Worm (Caenorhabditis elegans): Measurements from ENCODE around the gene shc-2.

The shc-2 gene

ce11 chrII:4937743-4938142 is 31.2 kb upstream of the shc-2 start, which contains the start of gene ZK546.4:
TSS of gene ZK546.4 (plus strand) at chrII:4938043.
- no peak for TF ChIP-seq alr-1 (tag; optimal IDR thresholded peaks at IDR 0.05; ENCODE audit: borderline replicate concordance)
- TF ChIP-seq grh-1 (GFP tag; IDR thresholded peaks at IDR 0.05) = no peak
- TF ChIP-seq hpl-2 (GFP tag; optimal IDR thresholded peaks at IDR 0.05) = no peak
- no peak for TF ChIP-seq unc-86 (tag; optimal IDR thresholded peaks at IDR 0.05)
- no peak for TF ChIP-seq aly-2 (tag; optimal IDR thresholded peaks at IDR 0.05)
- no peak for TF ChIP-seq ceh-8 (GFP tag; optimal IDR thresholded peaks at IDR 0.05)
- TF ChIP-seq ceh-63 (GFP tag; optimal IDR thresholded peaks at IDR 0.05) = no peak
- no peak for TF ChIP-seq hlh-4 (tag; optimal IDR thresholded peaks at IDR 0.05)
- no peak for TF ChIP-seq C16A3.4 (tag; optimal IDR thresholded peaks at IDR 0.05)
- TF ChIP-seq ceh-82 (tag; optimal IDR thresholded peaks at IDR 0.05) = no peak
- no peak for TF ChIP-seq mep-1 (tag; optimal IDR thresholded peaks at IDR 0.05)
- TF ChIP-seq ceh-90 (tag; optimal IDR thresholded peaks at IDR 0.05) = no peak
- no peak for TF ChIP-seq rnt-1 (tag; optimal IDR thresholded peaks at IDR 0.05)
- no peak for TF ChIP-seq zip-4 (GFP tag; optimal IDR thresholded peaks at IDR 0.05)
- TF ChIP-seq swsn-7 (tag; optimal IDR thresholded peaks at IDR 0.05) = no peak
- no peak for TF ChIP-seq pax-3 (tag; optimal IDR thresholded peaks at IDR 0.05)
- no peak for TF ChIP-seq unc-130 (tag; optimal IDR thresholded peaks at IDR 0.05)

- TF ChIP-seq unc-130 (tag; optimal IDR thresholded peaks at IDR 0.05) = no peak
- no peak for TF ChIP-seq sup-37 (GFP tag; optimal IDR thresholded peaks at IDR 0.05)
- TF ChIP-seq unc-62 (GFP tag; optimal IDR thresholded peaks at IDR 0.05) = no peak
- no peak for TF ChIP-seq rnt-1 (tag; optimal IDR thresholded peaks at IDR 0.05)
- TF ChIP-seq hpl-2 (GFP tag; optimal IDR thresholded peaks at IDR 0.05) = no peak
- no peak for TF ChIP-seq ceh-88 (GFP tag; IDR thresholded peaks at IDR 0.05)
- no peak for TF ChIP-seq nhr-71 (tag; optimal IDR thresholded peaks at IDR 0.05)
- no peak for TF ChIP-seq elt-2 (tag; optimal IDR thresholded peaks at IDR 0.05)
- no peak for TF ChIP-seq irx-1 (tag; optimal IDR thresholded peaks at IDR 0.05)
- no peak for TF ChIP-seq aha-1 (tag; optimal IDR thresholded peaks at IDR 0.05)
- TF ChIP-seq fkh-8 (tag; optimal IDR thresholded peaks at IDR 0.05) = no peak
- no peak for TF ChIP-seq fkh-4 (tag; optimal IDR thresholded peaks at IDR 0.05; ENCODE audit: borderline replicate concordance)
- TF ChIP-seq nhr-237 (tag; optimal IDR thresholded peaks at IDR 0.05) = no peak
- TF ChIP-seq hlh-4 (tag; optimal IDR thresholded peaks at IDR 0.05) = no peak
- no peak for TF ChIP-seq tbx-2 (tag; optimal IDR thresholded peaks at IDR 0.05)
These were observed 27.9 kb upstream of the shc-2 start, which contains the start of gene cblc-1 for ce11 chrII:4941050-4941449. TSS of gene cblc-1 (minus strand) at chrII:4941150.

ce11 chrII:4941541-4942206 is 27.3 kb upstream of the shc-2 start, which contains the start of gene ZK546.19:
TSS of gene ZK546.19 (plus strand) at chrII:4941726.
- TF ChIP-seq pax-3 (tag; optimal IDR thresholded peaks at IDR 0.05) = no peak
- peak; percentile 49 for TF ChIP-seq blmp-1 (tag; optimal IDR thresholded peaks at IDR 0.05)
- TF ChIP-seq nhr-71 (tag; optimal IDR thresholded peaks at IDR 0.05) = peak; percentile 39
- TF ChIP-seq C16A3.4 (tag; optimal IDR thresholded peaks at IDR 0.05) = peak; percentile 31
- TF ChIP-seq ceh-8 (GFP tag; optimal IDR thresholded peaks at IDR 0.05) = no peak
- TF ChIP-seq mef-2 (tag; optimal IDR thresholded peaks at IDR 0.05) = no peak
- no peak for TF ChIP-seq pag-3 (tag; optimal IDR thresholded peaks at IDR 0.05; ENCODE audit: borderline replicate concordance, insufficient read depth)
- TF ChIP-seq hlh-4 (tag; optimal IDR thresholded peaks at IDR 0.05) = no peak
- no peak for TF ChIP-seq lir-3 (tag; optimal IDR thresholded peaks at IDR 0.05; ENCODE audit: poor library complexity)
- no peak for TF ChIP-seq C04F5.9 (tag; optimal IDR thresholded peaks at IDR 0.05)
- TF ChIP-seq ceh-90 (tag; optimal IDR thresholded peaks at IDR 0.05) = no peak
- no peak for TF ChIP-seq lin-39 (tag; optimal IDR thresholded peaks at IDR 0.05)
- TF ChIP-seq mep-1 (tag; optimal IDR thresholded peaks at IDR 0.05) = no peak
- no peak for TF ChIP-seq ces-1 (GFP tag; optimal IDR thresholded peaks at IDR 0.05)
- TF ChIP-seq nhr-28 (tag; optimal IDR thresholded peaks at IDR 0.05) = no peak
- TF ChIP-seq fkh-8 (tag; optimal IDR thresholded peaks at IDR 0.05) = no peak
- TF ChIP-seq jun-1 (tag; optimal IDR thresholded peaks at IDR 0.05) = no peak
- no peak for TF ChIP-seq xbp-1 (tag; optimal IDR thresholded peaks at IDR 0.05)
- TF ChIP-seq ztf-4 (tag; optimal IDR thresholded peaks at IDR 0.05) = no peak
- no peak for TF ChIP-seq vab-15 (tag; optimal IDR thresholded peaks at IDR 0.05)
- peak in 1 of 2 experiments; percentile 15 for TF ChIP-seq lsy-2 (tag; optimal IDR thresholded peaks at IDR 0.05)
- TF ChIP-seq dsc-1 (tag; optimal IDR thresholded peaks at IDR 0.05) = no peak
- TF ChIP-seq unc-98 (GFP tag; IDR thresholded peaks at IDR 0.05) = no peak
- no peak for TF ChIP-seq egl-27 (tag; optimal IDR thresholded peaks at IDR 0.05)
- no peak for TF ChIP-seq lin-35 (GFP tag; optimal IDR thresholded peaks at IDR 0.05)
- no peak for TF ChIP-seq unc-62 (GFP tag; optimal IDR thresholded peaks at IDR 0.05)
- TF ChIP-seq fkh-10 (GFP tag; optimal IDR thresholded peaks at IDR 0.05) = no peak
- TF ChIP-seq zag-1 (tag; optimal IDR thresholded peaks at IDR 0.05) = no peak
- TF ChIP-seq nhr-20 (tag; optimal IDR thresholded peaks at IDR 0.05) = no peak
